Worm (Caenorhabditis elegans): ENCODE results near the gene hach-1.

The hach-1 gene

DNA sequence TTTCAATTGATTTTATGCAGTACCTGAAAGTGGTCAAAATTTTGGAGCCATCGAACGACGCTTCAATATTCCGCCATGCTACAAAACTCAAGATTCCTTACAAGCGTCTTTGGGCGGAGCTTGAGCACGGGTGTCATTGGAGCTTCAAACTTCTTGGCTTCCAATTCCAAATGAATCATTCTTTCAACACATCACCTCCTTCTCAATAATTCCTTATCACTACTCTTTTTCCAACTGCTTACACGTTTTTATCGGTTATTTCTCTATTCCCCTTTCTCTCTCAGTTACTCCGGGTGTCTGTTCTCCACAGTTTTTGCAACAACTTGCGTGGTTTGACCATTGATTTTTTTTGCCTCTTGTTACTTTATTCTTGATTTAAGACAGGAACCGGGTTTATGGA is 8.5 kb upstream of the hach-1 start, which contains the start of gene F09F7.5:
Gene F09F7.5, plus strand, starts transcription at position 258 of the 400 bp plus-strand sequence.
- TF ChIP-seq zip-5 (tag; optimal IDR thresholded peaks at IDR 0.05) (no peak), elt-2 (tag; optimal IDR thresholded peaks at IDR 0.05) (peak; percentile 26), ceh-22 (tag; optimal IDR thresholded peaks at IDR 0.05) (no peak)

ce11 chrIII:5550193-5550592 is 5.1 kb upstream of the hach-1 start:
- no peak for TF ChIP-seq ceh-34 (tag; optimal IDR thresholded peaks at IDR 0.05)
- no peak for TF ChIP-seq unc-42 (tag; optimal IDR thresholded peaks at IDR 0.05)
- no peak for TF ChIP-seq unc-86 (tag; optimal IDR thresholded peaks at IDR 0.05)
- TF ChIP-seq ceh-24 (tag; optimal IDR thresholded peaks at IDR 0.05): no peak
- TF ChIP-seq hlh-13 (GFP tag; optimal IDR thresholded peaks at IDR 0.05): no peak
- TF ChIP-seq npax-4 (tag; optimal IDR thresholded peaks at IDR 0.05): no peak
- no peak for TF ChIP-seq nhr-11 (tag; optimal IDR thresholded peaks at IDR 0.05)
- TF ChIP-seq hlh-15 (tag; optimal IDR thresholded peaks at IDR 0.05): no peak
- TF ChIP-seq pag-3 (tag; optimal IDR thresholded peaks at IDR 0.05; ENCODE audit: borderline replicate concordance): no peak
- TF ChIP-seq sox-4 (tag; optimal IDR thresholded peaks at IDR 0.05): no peak
- no peak for TF ChIP-seq pha-4 (tag; optimal IDR thresholded peaks at IDR 0.05)
- TF ChIP-seq tbx-2 (tag; optimal IDR thresholded peaks at IDR 0.05): no peak
- no peak for TF ChIP-seq pros-1 (tag; optimal IDR thresholded peaks at IDR 0.05)
- TF ChIP-seq pqm-1 (tag; optimal IDR thresholded peaks at IDR 0.05): no peak
- no peak for TF ChIP-seq K02D7.2 (tag; optimal IDR thresholded peaks at IDR 0.05)
- no peak for TF ChIP-seq eyg-1 (tag; optimal IDR thresholded peaks at IDR 0.05)
- no peak for TF ChIP-seq C08G9.2 (tag; optimal IDR thresholded peaks at IDR 0.05)
- TF ChIP-seq dve-1 (tag; optimal IDR thresholded peaks at IDR 0.05): no peak

DNA sequence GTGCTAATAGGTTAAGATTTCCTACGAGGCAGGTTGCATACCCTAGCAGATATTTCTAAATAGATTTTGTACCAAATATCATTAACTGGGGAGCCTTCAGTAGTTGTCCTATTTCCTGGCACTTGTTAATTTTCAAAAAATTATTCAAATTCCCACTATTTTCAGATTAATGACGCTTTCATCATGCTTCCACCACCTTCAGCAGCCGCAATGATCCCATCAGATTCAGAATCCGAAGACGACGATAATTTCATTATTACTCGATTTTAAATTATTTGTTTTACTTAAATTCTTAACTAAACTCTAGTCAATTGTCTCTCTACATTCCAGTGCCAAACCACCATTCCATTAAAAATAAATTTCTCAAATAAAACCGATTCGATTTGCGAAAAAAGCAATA is 4.4 kb upstream of the hach-1 start:
- TF ChIP-seq syd-9 (tag; optimal IDR thresholded peaks at IDR 0.05) (no peak), gmeb-2 (tag; optimal IDR thresholded peaks at IDR 0.05) (no peak), T23F11.4 (GFP tag; optimal IDR thresholded peaks at IDR 0.05) (no peak), ttx-3 (tag; optimal IDR thresholded peaks at IDR 0.05) (no peak), tbx-2 (tag; optimal IDR thresholded peaks at IDR 0.05) (no peak), ztf-16 (tag; optimal IDR thresholded peaks at IDR 0.05) (no peak), unc-86 (tag; optimal IDR thresholded peaks at IDR 0.05) (no peak), rnt-1 (tag; optimal IDR thresholded peaks at IDR 0.05) (no peak)

DNA sequence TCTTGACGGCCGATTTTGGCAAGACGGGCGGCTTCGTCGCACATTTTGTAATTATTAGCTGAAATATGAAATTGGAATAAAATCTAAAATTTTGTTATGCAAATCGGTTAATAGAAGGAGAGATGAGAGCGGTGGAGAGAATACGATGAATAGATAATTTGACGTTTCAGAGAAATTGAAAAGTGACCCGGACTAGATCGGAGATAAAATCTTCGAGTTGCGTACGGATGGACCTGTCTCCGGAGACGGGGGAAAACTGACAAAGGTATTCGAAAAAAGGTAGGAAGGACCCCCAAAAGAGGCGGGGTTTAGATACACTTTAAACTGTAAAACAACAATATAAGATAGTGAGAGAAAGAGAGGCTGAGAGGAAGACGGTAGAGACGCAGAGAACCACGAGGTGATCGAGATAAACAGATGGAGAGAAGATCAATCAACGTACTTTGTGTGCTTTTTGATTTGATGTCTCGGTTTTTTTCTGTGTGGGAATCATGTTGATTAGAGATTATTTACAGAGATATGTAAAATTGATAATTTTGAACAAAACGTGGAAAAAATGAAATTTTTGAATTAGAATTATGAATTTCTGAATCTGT is 3.1 kb upstream of the hach-1 start, which contains the start of gene F09F7.6:
Gene F09F7.6, minus strand, starts transcription at position 64 of the 596 bp plus-strand sequence.
- peak; percentile 7 for TF ChIP-seq unc-55 (GFP tag; optimal IDR thresholded peaks at IDR 0.05)
- peak; percentile 56 for TF ChIP-seq ceh-18 (tag; optimal IDR thresholded peaks at IDR 0.05)
- peak; percentile 31 for TF ChIP-seq hlh-30 (tag; optimal IDR thresholded peaks at IDR 0.05; ENCODE audit: insufficient read depth)
- TF ChIP-seq ztf-16 (tag; optimal IDR thresholded peaks at IDR 0.05): no peak

DNA sequence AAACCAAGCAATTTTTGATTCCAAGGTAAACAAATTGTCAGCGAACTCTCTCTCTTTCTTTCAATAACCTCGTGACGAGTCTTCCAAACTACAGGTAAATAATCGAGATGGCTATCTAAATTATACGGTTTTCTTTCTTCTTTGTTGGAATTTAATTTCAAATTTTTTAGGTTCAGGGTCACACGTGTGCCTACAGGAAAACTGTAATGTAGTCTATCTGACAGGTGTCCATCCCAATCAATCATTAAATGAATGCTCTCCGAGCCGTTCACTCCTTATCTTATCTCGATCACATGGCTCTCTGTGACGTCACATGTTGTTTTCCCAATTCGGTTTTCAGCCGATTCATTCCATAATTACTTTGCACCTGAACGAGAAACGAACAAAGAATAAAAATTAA is 2.2 kb upstream of the hach-1 start:
- TF ChIP-seq dmd-4 (tag; optimal IDR thresholded peaks at IDR 0.05; ENCODE audit: borderline replicate concordance): no peak
- no peak for TF ChIP-seq zip-5 (tag; optimal IDR thresholded peaks at IDR 0.05)
- TF ChIP-seq ceh-19 (GFP tag; optimal IDR thresholded peaks at IDR 0.05): no peak
- no peak for TF ChIP-seq tbx-7 (tag; optimal IDR thresholded peaks at IDR 0.05)
- no peak for TF ChIP-seq lim-6 (tag; optimal IDR thresholded peaks at IDR 0.05)
- TF ChIP-seq pat-9 (tag; optimal IDR thresholded peaks at IDR 0.05): no peak
- TF ChIP-seq elt-2 (tag; optimal IDR thresholded peaks at IDR 0.05): peak; percentile 54
- TF ChIP-seq ceh-34 (tag; optimal IDR thresholded peaks at IDR 0.05): no peak
- TF ChIP-seq ceh-2 (tag; optimal IDR thresholded peaks at IDR 0.05): no peak
- TF ChIP-seq ceh-18 (tag; optimal IDR thresholded peaks at IDR 0.05): no peak
- TF ChIP-seq hlh-30 (tag; optimal IDR thresholded peaks at IDR 0.05; ENCODE audit: insufficient read depth): peak; percentile 20
- TF ChIP-seq nhr-232 (tag; optimal IDR thresholded peaks at IDR 0.05): no peak

Data from whole organism, late embryonic.